Fruit fly (Drosophila melanogaster) whole organism, prepupa: ENCODE results near the gene CG4709.

Experiments used
- Eip93F ChIP-seq: fragments of 200-800 bp; sonication (Bioruptor generic); optimal IDR thresholded peaks from 2 replicates; lab custom pipeline; 2016; ENCODE audit warnings: missing biosample characterization, mild to moderate bottlenecking, missing genetic modification characterization
- Lpt ChIP-seq: fragments of 200-800 bp; sonication (Bioruptor generic); optimal IDR thresholded peaks from 3 replicates; lab custom pipeline; 2016; ENCODE audit warnings: missing biosample characterization, missing genetic modification characterization
- fd59A ChIP-seq: fragments of 200-800 bp; sonication (Bioruptor generic); optimal IDR thresholded peaks from 2 replicates; lab custom pipeline; 2017; ENCODE audit warnings: missing biosample characterization, mild to moderate bottlenecking, missing genetic modification characterization, missing genetic modification reagents
- lz ChIP-seq: fragments of 200-800 bp; sonication (Bioruptor generic); optimal IDR thresholded peaks from 3 replicates; lab custom pipeline; 2016; ENCODE audit warnings: missing biosample characterization, missing genetic modification characterization
- pdm3 ChIP-seq: fragments of 200-800 bp; sonication (Bioruptor generic); optimal IDR thresholded peaks from 3 replicates; lab custom pipeline; 2016; ENCODE audit warnings: missing biosample characterization, missing genetic modification characterization
- topi ChIP-seq: fragments of 200-800 bp; sonication (Bioruptor generic); optimal IDR thresholded peaks from 3 replicates; lab custom pipeline; 2016; ENCODE audit warnings: missing biosample characterization, missing genetic modification characterization

DNA sequence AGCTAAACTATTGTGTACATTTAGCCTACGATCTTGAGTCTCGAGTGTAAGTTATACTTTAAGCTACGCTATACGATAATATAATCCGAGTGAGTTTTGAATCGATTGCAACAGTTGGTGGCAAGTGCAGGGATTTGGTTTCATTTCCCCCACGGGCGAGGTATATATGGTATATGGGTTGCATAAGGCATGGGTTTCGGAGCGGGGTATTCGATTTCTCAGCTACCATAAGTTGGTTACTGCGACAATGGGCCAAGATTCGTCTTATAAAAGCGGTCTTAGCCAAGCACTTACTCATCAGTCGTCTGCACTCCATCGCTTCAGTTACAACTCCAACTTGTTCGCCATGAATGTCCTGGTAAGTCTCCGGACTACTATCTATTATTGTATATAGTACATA is 23.8 kb upstream of the CG4709 start, which contains the start of gene CG42367:
- TF ChIP-seq fd59A (GFP tag; lab: Kevin White, UChicago) (no peak), lz (GFP tag; lab: Kevin White, UChicago) (no peak), pdm3 (GFP tag; lab: Kevin White, UChicago) (no peak), Eip93F (GFP tag; lab: Kevin White, UChicago) (no peak), topi (no peak), Lpt (GFP tag; lab: Kevin White, UChicago) (no peak)
